Worm (Caenorhabditis elegans) whole organism, L4/young adult: ENCODE data around the gene F14H12.2.

Source experiments
- W03F9.2 ChIP-seq: fragments of 150-350 bp; optimal IDR thresholded peaks from 2 replicates; lab custom pipeline; 2014; ENCODE audit warnings: missing biosample characterization, missing genetic modification characterization
- him-1 ChIP-seq: sonication (generic microtip); optimal IDR thresholded peaks from 2 replicates; lab custom pipeline; 2016; ENCODE audit warnings: missing genotype, missing genetic modification reagents, missing genetic modification characterization, missing compliant biosample characterization

ce11 chrX:4328816-4329215 lies 21.5 kb upstream of the F14H12.2 start, which contains the start of gene C24A8.5:
- no peak for TF ChIP-seq W03F9.2
- no peak for TF ChIP-seq him-1
